Worm (Caenorhabditis elegans): ENCODE measurements around the gene tsr-2.
A peak's percentile ranks its signal among the peaks of the same experiment; 100 is the strongest.
"Not testable (repeated sequence)": the region's sequence is repeated elsewhere in the genome, so short reads cannot be mapped to it uniquely, and the experiment has no call there.

tsr-2 gene

ce11 chrIV:16663591-16663990 is 7.2 kb downstream of the tsr-2 start (continued):
- TF ChIP-seq unc-130 (tag; optimal IDR thresholded peaks at IDR 0.05) (no peak), snu-23 (GFP tag; optimal IDR thresholded peaks at IDR 0.05) (peak; percentile 50), ceh-90 (tag; optimal IDR thresholded peaks at IDR 0.05) (no peak), nhr-84 (tag; optimal IDR thresholded peaks at IDR 0.05) (no peak), tbx-2 (tag; optimal IDR thresholded peaks at IDR 0.05) (peak; percentile 61), tlp-1 (tag; optimal IDR thresholded peaks at IDR 0.05) (no peak), fos-1 (tag; optimal IDR thresholded peaks at IDR 0.05) (peak; percentile 27), vab-15 (tag; optimal IDR thresholded peaks at IDR 0.05) (no peak), nhr-90 (tag; optimal IDR thresholded peaks at IDR 0.05; ENCODE audit: poor library complexity) (no peak), nhr-237 (tag; optimal IDR thresholded peaks at IDR 0.05) (no peak), hlh-17 (GFP tag; optimal IDR thresholded peaks at IDR 0.05; ENCODE audit: borderline replicate concordance) (no peak), efl-1 (optimal IDR thresholded peaks at IDR 0.05) (peak; percentile 53 to 61), efl-1 (GFP tag; optimal IDR thresholded peaks at IDR 0.05 in 1 of 2) (peak; percentile 13 to 92), skn-1 (tag; optimal IDR thresholded peaks at IDR 0.05) (peak; percentile 20), unc-30 (tag; optimal IDR thresholded peaks at IDR 0.05) (no peak), alr-1 (tag; optimal IDR thresholded peaks at IDR 0.05; ENCODE audit: borderline replicate concordance) (no peak), ceh-63 (GFP tag; optimal IDR thresholded peaks at IDR 0.05) (no peak), nhr-11 (tag; optimal IDR thresholded peaks at IDR 0.05) (no peak), C34B4.2 (tag; optimal IDR thresholded peaks at IDR 0.05) (no peak), Y116A8C.19 (tag; optimal IDR thresholded peaks at IDR 0.05; ENCODE audit: borderline replicate concordance) (no peak), pag-3 (tag; optimal IDR thresholded peaks at IDR 0.05; ENCODE audit: borderline replicate concordance, insufficient read depth) (no peak), mef-2 (tag; optimal IDR thresholded peaks at IDR 0.05) (no peak), dsc-1 (tag; optimal IDR thresholded peaks at IDR 0.05) (peak; percentile 50), nhr-12 (tag; optimal IDR thresholded peaks at IDR 0.05) (no peak), swsn-7 (tag; optimal IDR thresholded peaks at IDR 0.05) (peak; percentile 51), F16B12.6 (tag; optimal IDR thresholded peaks at IDR 0.05) (peak; percentile 55), aha-1 (tag; optimal IDR thresholded peaks at IDR 0.05) (no peak), lin-35 (GFP tag; optimal IDR thresholded peaks at IDR 0.05) (peak; percentile 24 to 60), nhr-77 (tag; optimal IDR thresholded peaks at IDR 0.05) (peak; percentile 60), grh-1 (GFP tag; IDR thresholded peaks at IDR 0.05) (no peak), nhr-28 (tag; optimal IDR thresholded peaks at IDR 0.05) (no peak), ceh-8 (GFP tag; optimal IDR thresholded peaks at IDR 0.05) (peak; percentile 12), mep-1 (tag; optimal IDR thresholded peaks at IDR 0.05) (peak; percentile 31), hlh-4 (tag; optimal IDR thresholded peaks at IDR 0.05) (no peak), irx-1 (tag; optimal IDR thresholded peaks at IDR 0.05) (no peak), pax-3 (tag; optimal IDR thresholded peaks at IDR 0.05) (peak; percentile 23), nhr-71 (tag; optimal IDR thresholded peaks at IDR 0.05) (peak; percentile 73), efl-3 (GFP tag; optimal IDR thresholded peaks at IDR 0.05) (no peak), fkh-10 (GFP tag; optimal IDR thresholded peaks at IDR 0.05) (no peak)

DNA sequence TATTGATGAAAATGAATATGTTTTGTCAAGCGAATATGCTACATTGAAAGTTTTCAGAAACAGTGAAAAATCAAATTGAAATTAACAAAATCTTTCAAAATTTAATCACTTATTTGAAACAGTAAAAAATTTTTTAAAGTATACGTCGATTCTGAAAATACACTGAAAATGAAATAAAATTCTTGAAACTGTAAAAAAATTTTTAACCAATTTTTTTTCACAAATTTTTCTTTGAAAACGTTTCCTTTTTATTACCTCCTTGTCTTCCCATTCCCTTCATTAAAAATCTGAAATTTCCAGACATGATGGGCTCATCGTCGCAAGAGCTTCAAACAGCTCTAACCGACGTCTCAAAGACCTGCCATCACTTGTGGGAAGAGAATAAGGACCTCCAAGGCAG is 7.6 kb downstream of the tsr-2 start, which contains the start of gene sta-1:
Gene sta-1 (plus strand): TSS at position 301 of the 400 bp plus-strand sequence.
- TF ChIP-seq lsy-2 (tag; optimal IDR thresholded peaks at IDR 0.05); hlh-4 (tag; optimal IDR thresholded peaks at IDR 0.05); nhr-90 (tag; optimal IDR thresholded peaks at IDR 0.05; ENCODE audit: poor library complexity): not testable (repeated sequence)

- TF ChIP-seq nhr-19 (GFP tag; conservative IDR thresholded peaks at IDR 0.05): peak; percentile 32; the same call in 1 of the 2 replicates
These were observed 25.4 kb downstream of the tsr-2 start for ce11 chrIV:16681812-16682211.
